Fruit fly (Drosophila melanogaster): ENCODE results near the gene ctp.

The ctp gene

dm6 chrX:4666650-4667360, 20.8 kb upstream of the ctp start, which contains the start of gene CG3009:
CG3009 (minus strand) TSS chrX:4666700.
- TF ChIP-seq OdsH (GFP tag; optimal IDR thresholded peaks at IDR 0.05) (peak; percentile 97), CrebA (GFP tag; optimal IDR thresholded peaks at IDR 0.05; ENCODE audit: borderline replicate concordance) (peak; percentile 82), tai (GFP tag; optimal IDR thresholded peaks at IDR 0.05) (peak; percentile 87), dl (GFP tag; optimal IDR thresholded peaks at IDR 0.05; ENCODE audit: insufficient read depth in 1 of 2, partially characterized antibody in 2 of 2) (peak in 1 of 2 experiments; percentile 57), lola (GFP tag; optimal IDR thresholded peaks at IDR 0.05) (no peak), GATAd (GFP tag; optimal IDR thresholded peaks at IDR 0.05) (peak; percentile 71), brk (GFP tag; optimal IDR thresholded peaks at IDR 0.05) (peak; percentile 76), Myc (optimal IDR thresholded peaks at IDR 0.05) (peak; percentile 71), Jra (GFP tag; optimal IDR thresholded peaks at IDR 0.05) (peak; percentile 90), HLH106 (tag; optimal IDR thresholded peaks at IDR 0.05) (peak; percentile 98), Abd-B (GFP tag; optimal IDR thresholded peaks at IDR 0.05) (no peak), CG32264 (GFP tag; optimal IDR thresholded peaks at IDR 0.05) (peak; percentile 92), usp (GFP tag; optimal IDR thresholded peaks at IDR 0.05) (no peak), N (GFP tag; optimal IDR thresholded peaks at IDR 0.05) (no peak), br (GFP tag; optimal IDR thresholded peaks at IDR 0.05) (peak; percentile 98), h (GFP tag; optimal IDR thresholded peaks at IDR 0.05) (peak; percentile 98), sv (GFP tag; optimal IDR thresholded peaks at IDR 0.05) (peak; percentile 96), CG9705 (GFP tag; optimal IDR thresholded peaks at IDR 0.05) (peak; percentile 97), fru (GFP tag; optimal IDR thresholded peaks at IDR 0.05) (peak; percentile 99), foxo (GFP tag; optimal IDR thresholded peaks at IDR 0.05) (peak; percentile 80 to 99), Hr83 (GFP tag; optimal IDR thresholded peaks at IDR 0.05; ENCODE audit: poor library complexity, severe bottlenecking) (peak; percentile 58), Hnf4 (GFP tag; optimal IDR thresholded peaks at IDR 0.05) (peak; percentile 97), Vsx2 (GFP tag; optimal IDR thresholded peaks at IDR 0.05; ENCODE audit: partially characterized antibody) (peak; percentile 82), sage (GFP tag; optimal IDR thresholded peaks at IDR 0.05) (peak; percentile 83), ey (GFP tag; optimal IDR thresholded peaks at IDR 0.05) (peak; percentile 98), Rel (GFP tag; optimal IDR thresholded peaks at IDR 0.05) (peak; percentile 85), Rel (tag; optimal IDR thresholded peaks at IDR 0.05) (peak; percentile 94), woc (GFP tag; optimal IDR thresholded peaks at IDR 0.05) (peak; percentile 97), dsf (GFP tag; optimal IDR thresholded peaks at IDR 0.05; ENCODE audit: borderline replicate concordance) (peak; percentile 69), Mio (GFP tag; optimal IDR thresholded peaks at IDR 0.05) (peak; percentile 85), pan (optimal IDR thresholded peaks at IDR 0.05) (no peak), dmrt93B (GFP tag; optimal IDR thresholded peaks at IDR 0.05) (peak; percentile 98), psq (GFP tag; optimal IDR thresholded peaks at IDR 0.05) (peak; percentile 94), jim (GFP tag; optimal IDR thresholded peaks at IDR 0.05) (no peak), Dif (GFP tag; optimal IDR thresholded peaks at IDR 0.05; ENCODE audit: partially characterized antibody) (peak; percentile 83), rgr (GFP tag; optimal IDR thresholded peaks at IDR 0.05) (peak; percentile 98), Dfd (GFP tag; optimal IDR thresholded peaks at IDR 0.05) (no peak), Hr78 (GFP tag; optimal IDR thresholded peaks at IDR 0.05) (no peak), Sp1 (GFP tag; optimal IDR thresholded peaks at IDR 0.05) (peak; percentile 97)

- TF ChIP-seq sv (GFP tag; optimal IDR thresholded peaks at IDR 0.05) (no peak), Vsx2 (GFP tag; optimal IDR thresholded peaks at IDR 0.05; ENCODE audit: partially characterized antibody) (no peak), Jra (GFP tag; optimal IDR thresholded peaks at IDR 0.05) (no peak), dmrt93B (GFP tag; optimal IDR thresholded peaks at IDR 0.05) (no peak), Rel (GFP tag; optimal IDR thresholded peaks at IDR 0.05) (no peak), Rel (tag; optimal IDR thresholded peaks at IDR 0.05) (no peak), h (GFP tag; optimal IDR thresholded peaks at IDR 0.05) (no peak), Dif (GFP tag; optimal IDR thresholded peaks at IDR 0.05; ENCODE audit: partially characterized antibody) (no peak), dsf (GFP tag; optimal IDR thresholded peaks at IDR 0.05; ENCODE audit: borderline replicate concordance) (no peak), tai (GFP tag; optimal IDR thresholded peaks at IDR 0.05) (no peak), pan (optimal IDR thresholded peaks at IDR 0.05) (no peak), Mio (GFP tag; optimal IDR thresholded peaks at IDR 0.05) (no peak), CG9705 (GFP tag; optimal IDR thresholded peaks at IDR 0.05) (no peak), foxo (GFP tag; optimal IDR thresholded peaks at IDR 0.05) (no peak), Sp1 (GFP tag; optimal IDR thresholded peaks at IDR 0.05) (no peak), Abd-B (GFP tag; optimal IDR thresholded peaks at IDR 0.05) (no peak)
Measured at dm6 chrX:4669438-4669837, 18.2 kb upstream of the ctp start.
